Worm (Caenorhabditis elegans) whole organism, late embryonic: ENCODE results near the gene F12A10.8.

Experiments used
- C08G9.2 ChIP-seq: sonication (generic microtip); optimal IDR thresholded peaks from 2 replicates; lab custom pipeline; 2016; ENCODE audit warnings: mild to moderate bottlenecking, missing genetic modification characterization, moderate library complexity, missing compliant biosample characterization
- C38D4.7 ChIP-seq: fragments of 200-800 bp; sonication (Bioruptor generic); optimal IDR thresholded peaks from 2 replicates; lab custom pipeline; 2018; ENCODE audit warnings: mild to moderate bottlenecking, missing genetic modification characterization, moderate library complexity, missing compliant biosample characterization
- F13H6.1 ChIP-seq: sonication (generic microtip); optimal IDR thresholded peaks from 2 replicates; lab custom pipeline; 2016; ENCODE audit warnings: missing genetic modification characterization, missing compliant biosample characterization
- K09A11.1 ChIP-seq: sonication (generic microtip); optimal IDR thresholded peaks from 2 replicates; lab custom pipeline; 2017; ENCODE audit warnings: antibody characterized with exemption, mild to moderate bottlenecking, missing genetic modification characterization, missing compliant biosample characterization; ENCODE audit not compliant: insufficient read depth
- ama-1 ChIP-seq: fragments of 150-350 bp; optimal IDR thresholded peaks from 2 replicates; lab custom pipeline; 2014
- ceh-2 ChIP-seq: sonication (generic microtip); optimal IDR thresholded peaks from 2 replicates; lab custom pipeline; 2016; ENCODE audit warnings: missing genotype, missing genetic modification characterization, missing compliant biosample characterization
- ceh-24 ChIP-seq: sonication (generic microtip); optimal IDR thresholded peaks from 2 replicates; lab custom pipeline; 2016; ENCODE audit warnings: mild to moderate bottlenecking, missing genetic modification characterization, missing compliant biosample characterization
- ceh-30 ChIP-seq: fragments of 150-350 bp; optimal IDR thresholded peaks from 2 replicates; lab custom pipeline; 2014; ENCODE audit warnings: missing biosample characterization, missing genetic modification characterization
- ceh-31 ChIP-seq: sonication (generic microtip); optimal IDR thresholded peaks from 2 replicates; lab custom pipeline; 2016; ENCODE audit warnings: missing genetic modification characterization, missing compliant biosample characterization
- ceh-34 ChIP-seq: sonication (generic microtip); optimal IDR thresholded peaks from 2 replicates; lab custom pipeline; 2016; ENCODE audit warnings: mild to moderate bottlenecking, missing genetic modification characterization, missing compliant biosample characterization
- ceh-45 ChIP-seq: fragments of 200-800 bp; sonication (Bioruptor generic); IDR thresholded peaks from 2 replicates; pipeline ENCODE4 v1.3.6; 2022; ENCODE audit warnings: missing genetic modification reagents, missing genetic modification characterization, missing compliant biosample characterization
- ceh-48 ChIP-seq: sonication (generic microtip); optimal IDR thresholded peaks from 2 replicates; lab custom pipeline; 2016; ENCODE audit warnings: missing genetic modification characterization, inconsistent platforms, missing compliant biosample characterization
- ceh-9 ChIP-seq: sonication (generic microtip); optimal IDR thresholded peaks from 2 replicates; lab custom pipeline; 2016; ENCODE audit warnings: mild to moderate bottlenecking, missing genetic modification characterization, inconsistent platforms, missing compliant biosample characterization
- dmd-4 ChIP-seq: sonication (generic microtip); optimal IDR thresholded peaks from 2 replicates; lab custom pipeline; 2016; ENCODE audit warnings: borderline replicate concordance, missing genetic modification characterization, missing compliant biosample characterization
- dve-1 ChIP-seq: sonication (generic microtip); optimal IDR thresholded peaks from 2 replicates; lab custom pipeline; 2017; ENCODE audit warnings: antibody characterized with exemption, mild to moderate bottlenecking, missing genetic modification characterization, missing compliant biosample characterization
- elt-2 ChIP-seq: sonication (generic microtip); optimal IDR thresholded peaks from 2 replicates; lab custom pipeline; 2016; ENCODE audit warnings: missing genetic modification reagents, missing genetic modification characterization, missing compliant biosample characterization
- fax-1 ChIP-seq: sonication (generic microtip); optimal IDR thresholded peaks from 2 replicates; lab custom pipeline; 2016; ENCODE audit warnings: missing genotype, missing genetic modification characterization, missing compliant biosample characterization
- hlh-30 ChIP-seq: sonication (generic microtip); optimal IDR thresholded peaks from 2 replicates; lab custom pipeline; 2017; ENCODE audit warnings: antibody characterized with exemption, missing genetic modification characterization, missing compliant biosample characterization; ENCODE audit not compliant: insufficient read depth
- hlh-6 ChIP-seq: sonication (generic microtip); optimal IDR thresholded peaks from 2 replicates; lab custom pipeline; 2016; ENCODE audit warnings: missing genotype, missing genetic modification characterization, missing compliant biosample characterization
- nhr-11 ChIP-seq: fragments of 150-350 bp; optimal IDR thresholded peaks from 2 replicates; lab custom pipeline; 2014; ENCODE audit warnings: missing biosample characterization, missing genetic modification characterization
- npax-4 ChIP-seq: sonication (generic microtip); optimal IDR thresholded peaks from 2 replicates; lab custom pipeline; 2016; ENCODE audit warnings: missing genetic modification characterization, missing compliant biosample characterization
- odd-2 ChIP-seq: sonication (generic microtip); optimal IDR thresholded peaks from 2 replicates; lab custom pipeline; 2017; ENCODE audit warnings: antibody characterized with exemption, mild to moderate bottlenecking, missing genetic modification characterization, missing compliant biosample characterization
- pat-9 ChIP-seq: fragments of 200-800 bp; sonication (Bioruptor generic); optimal IDR thresholded peaks from 2 replicates; lab custom pipeline; 2018; ENCODE audit warnings: mild to moderate bottlenecking, missing genetic modification characterization, moderate library complexity, missing compliant biosample characterization
- pha-2 ChIP-seq: sonication (generic microtip); optimal IDR thresholded peaks from 2 replicates; lab custom pipeline; 2017; ENCODE audit warnings: mild to moderate bottlenecking, missing genetic modification characterization, missing compliant biosample characterization
- pha-4 ChIP-seq: fragments of 150-350 bp; optimal IDR thresholded peaks from 2 replicates; lab custom pipeline; 2018; ENCODE audit warnings: missing biosample characterization, missing genetic modification reagents, missing genetic modification characterization
- ref-2 ChIP-seq: sonication (generic microtip); optimal IDR thresholded peaks from 2 replicates; lab custom pipeline; 2016; ENCODE audit warnings: missing genetic modification characterization, missing compliant biosample characterization
- rnt-1 ChIP-seq: sonication (generic microtip); optimal IDR thresholded peaks from 2 replicates; lab custom pipeline; 2016; ENCODE audit warnings: missing genetic modification characterization, missing compliant biosample characterization
- sox-2 ChIP-seq: fragments of 200-800 bp; sonication (Bioruptor generic); IDR thresholded peaks from 2 replicates; pipeline ENCODE4 v1.3.6; 2022; ENCODE audit warnings: missing genetic modification reagents, missing genetic modification characterization, missing compliant biosample characterization
- tbx-2 ChIP-seq: sonication (generic microtip); optimal IDR thresholded peaks from 2 replicates; lab custom pipeline; 2016; ENCODE audit warnings: missing genetic modification characterization, missing compliant biosample characterization
- unc-3 ChIP-seq, 2 experiments: fragments of 200-800 bp in 1 of 2; sonication (Bioruptor generic) in 1 of 2; sonication (generic microtip) in 1 of 2; conservative IDR thresholded peaks in 1 of 2; optimal IDR thresholded peaks in 1 of 2; 2 replicates each; pipeline versions ENCODE4 v1.3.6 to Lab custom; 2016 to 2022; ENCODE audit warnings: missing compliant biosample characterization in 2 of 2, missing genetic modification characterization in 2 of 2, missing genetic modification reagents in 1 of 2
- unc-55 ChIP-seq: sonication (generic microtip); optimal IDR thresholded peaks from 2 replicates; lab custom pipeline; 2017; ENCODE audit warnings: missing biosample characterization, missing genetic modification reagents, missing genetic modification characterization
- ztf-16 ChIP-seq: sonication (generic microtip); optimal IDR thresholded peaks from 2 replicates; lab custom pipeline; 2017; ENCODE audit warnings: missing genetic modification characterization, missing compliant biosample characterization

F12A10.8 gene

DNA sequence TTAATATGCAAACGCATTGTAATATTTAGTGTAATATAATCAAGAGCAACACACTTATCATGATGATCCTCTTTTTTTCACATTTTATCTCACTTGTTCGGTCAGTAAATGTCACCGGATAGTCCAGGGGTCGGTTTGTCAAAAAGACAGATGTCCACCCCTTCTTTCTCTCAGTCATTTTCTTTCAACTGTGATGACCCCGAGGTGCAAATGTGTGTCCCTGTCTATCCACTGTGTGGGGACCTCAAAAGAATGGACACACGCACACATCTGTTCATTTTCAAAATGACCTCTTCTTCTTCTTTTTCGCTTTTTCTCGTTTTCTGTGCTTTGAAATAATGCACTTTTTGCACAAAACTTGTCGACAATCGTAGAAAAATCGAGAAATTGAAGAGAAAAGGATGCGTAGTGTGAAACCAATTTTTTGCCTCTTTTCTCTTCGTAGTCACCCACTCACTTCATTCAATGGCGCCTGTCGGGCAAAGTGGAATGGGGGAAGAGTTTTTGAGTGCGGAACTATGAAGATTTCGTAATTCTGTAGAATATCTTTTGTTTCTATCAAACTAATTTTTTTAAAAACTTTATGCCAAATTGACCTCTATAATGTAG is 37.1 kb downstream of the F12A10.8 start:
- TF ChIP-seq ceh-30 (tag; lab: Kevin White, UChicago) (no peak), unc-55 (peak; percentile 34)

DNA sequence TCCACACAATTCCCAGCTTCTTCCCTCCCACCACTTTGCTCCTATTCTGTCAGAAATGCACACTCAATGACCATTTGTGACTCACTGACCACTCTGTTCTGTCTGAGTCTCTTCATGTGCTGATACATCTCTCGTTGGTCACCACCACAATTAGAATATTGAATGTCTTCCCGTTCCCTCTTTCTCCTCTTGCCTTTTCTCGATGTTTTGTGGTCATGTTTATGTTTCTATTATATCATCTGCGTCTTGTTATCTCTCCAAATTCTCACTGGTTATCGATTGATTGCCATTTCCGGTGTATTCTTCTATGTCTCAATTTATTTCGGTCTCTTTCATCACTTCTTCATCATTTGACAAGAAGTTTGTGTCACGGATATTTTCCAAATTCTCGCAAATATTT is 40.0 kb downstream of the F12A10.8 start:
- TF ChIP-seq tbx-2 (tag; lab: Kevin White, UChicago) = peak; percentile 19
- TF ChIP-seq sox-2 (GFP tag; lab: Robert Waterston, UW) = no peak
- TF ChIP-seq unc-3 (GFP tag; conservative IDR thresholded peaks at IDR 0.05; lab: Robert Waterston, UW) = no peak
- no peak for TF ChIP-seq unc-3 (tag; optimal IDR thresholded peaks at IDR 0.05; lab: Kevin White, UChicago)
- no peak for TF ChIP-seq C08G9.2
- TF ChIP-seq rnt-1 (tag; lab: Kevin White, UChicago) = peak; percentile 9
- no peak for TF ChIP-seq ceh-9 (tag; lab: Kevin White, UChicago)
- peak; percentile 7 for TF ChIP-seq hlh-30 (tag; lab: Kevin White, UChicago)
- TF ChIP-seq ama-1 (lab: Kevin White, UChicago) = no peak
- TF ChIP-seq elt-2 = peak; percentile 34
- TF ChIP-seq ztf-16 (tag; lab: Kevin White, UChicago) = no peak
- TF ChIP-seq ceh-31 = peak; percentile 2
- no peak for TF ChIP-seq hlh-6 (tag; lab: Kevin White, UChicago)
- TF ChIP-seq dmd-4 = no peak
- no peak for TF ChIP-seq ceh-48
- peak; percentile 30 for TF ChIP-seq ceh-34 (tag; lab: Kevin White, UChicago)
- TF ChIP-seq unc-55 = peak; percentile 37
- TF ChIP-seq ceh-2 = no peak
- TF ChIP-seq C38D4.7 (GFP tag; lab: Kevin White, UChicago) = no peak
- TF ChIP-seq, all 69 proteins: peak for 7

DNA sequence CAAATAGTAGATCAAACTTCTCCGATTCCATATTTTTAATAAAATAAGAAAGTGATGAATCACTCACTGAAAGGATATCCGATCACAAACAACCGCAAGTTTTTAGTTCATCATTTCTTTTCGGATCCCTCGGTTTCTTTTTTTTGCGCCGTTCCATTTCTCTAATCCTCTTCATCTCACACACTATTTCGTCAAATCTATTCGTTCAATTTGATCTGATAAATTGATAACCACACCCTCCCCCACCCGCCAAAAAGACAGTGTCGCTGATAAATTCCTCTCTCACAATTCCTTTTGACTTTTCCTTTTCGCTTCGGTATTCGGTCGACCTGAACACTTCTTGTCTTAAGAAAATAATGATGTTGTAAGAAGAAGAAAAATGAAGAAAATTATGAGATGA is 41.3 kb downstream of the F12A10.8 start:
- TF ChIP-seq elt-2 (peak; percentile 42), odd-2 (tag; lab: Kevin White, UChicago) (no peak), ceh-45 (GFP tag; lab: Robert Waterston, UW) (no peak)

- TF ChIP-seq ceh-30 (tag; lab: Kevin White, UChicago) (no peak), K09A11.1 (tag; lab: Kevin White, UChicago) (no peak), ceh-2 (no peak), ref-2 (tag; lab: Kevin White, UChicago) (no peak), nhr-11 (tag; lab: Kevin White, UChicago) (no peak), pha-2 (tag; lab: Kevin White, UChicago) (no peak), npax-4 (tag; lab: Kevin White, UChicago) (no peak), dve-1 (tag; lab: Kevin White, UChicago) (no peak), pat-9 (tag; lab: Kevin White, UChicago) (no peak), ceh-24 (tag; lab: Kevin White, UChicago) (no peak), F13H6.1 (no peak), pha-4 (tag; lab: Kevin White, UChicago) (no peak), fax-1 (tag; lab: Kevin White, UChicago) (no peak)
These were observed 42.0 kb downstream of the F12A10.8 start for ce11 chrII:5458683-5459410.
